Worm (Caenorhabditis elegans) whole organism, L1 larva: ENCODE results near the gene his-4.
A peak's percentile ranks its signal among the peaks of the same experiment; 100 is the strongest.

Experiments used
- C04F5.9 ChIP-seq: sonication (generic microtip); optimal IDR thresholded peaks from 2 replicates; lab custom pipeline; 2016; ENCODE audit warnings: missing genetic modification characterization, missing compliant biosample characterization
- C34B4.2 ChIP-seq: sonication (generic microtip); optimal IDR thresholded peaks from 2 replicates; lab custom pipeline; 2017; ENCODE audit warnings: mild to moderate bottlenecking, missing genetic modification characterization, missing compliant biosample characterization
- ama-1 ChIP-seq: fragments of 150-350 bp; optimal IDR thresholded peaks from 2 replicates; lab custom pipeline; 2014
- blmp-1 ChIP-seq: fragments of 150-350 bp; optimal IDR thresholded peaks from 2 replicates; lab custom pipeline; 2014; ENCODE audit warnings: missing biosample characterization, missing genetic modification characterization
- ceh-63 ChIP-seq: fragments of 200-800 bp; sonication (Bioruptor generic); optimal IDR thresholded peaks from 2 replicates; lab custom pipeline; 2018; ENCODE audit warnings: mild to moderate bottlenecking, missing genetic modification characterization, missing compliant biosample characterization
- ceh-8 ChIP-seq: fragments of 200-800 bp; sonication (Bioruptor generic); optimal IDR thresholded peaks from 2 replicates; lab custom pipeline; 2018; ENCODE audit warnings: mild to moderate bottlenecking, missing genetic modification characterization, moderate library complexity, missing compliant biosample characterization
- ceh-88 ChIP-seq: fragments of 200-800 bp; sonication (Bioruptor generic); IDR thresholded peaks from 2 replicates; pipeline ENCODE4 v1.3.6; 2022; ENCODE audit warnings: missing genetic modification characterization, missing compliant biosample characterization
- ceh-90 ChIP-seq: sonication (generic microtip); optimal IDR thresholded peaks from 2 replicates; lab custom pipeline; 2016; ENCODE audit warnings: missing genetic modification characterization, missing compliant biosample characterization
- dsc-1 ChIP-seq: sonication (generic microtip); optimal IDR thresholded peaks from 2 replicates; lab custom pipeline; 2016; ENCODE audit warnings: mild to moderate bottlenecking, missing genetic modification characterization, missing compliant biosample characterization
- efl-1 ChIP-seq, 4 experiments: fragments of 150-350 bp; optimal IDR thresholded peaks in 3 of 4; peaks in 1 of 4; 1 replicate in 1 of 4; 2 replicates in 3 of 4; lab custom pipeline; 2014; ENCODE audit warnings: missing biosample characterization in 2 of 4, missing genetic modification characterization in 2 of 4, missing genetic modification reagents in 2 of 4
- efl-3 ChIP-seq: fragments of 200-800 bp; sonication (Bioruptor generic); optimal IDR thresholded peaks from 2 replicates; lab custom pipeline; 2018; ENCODE audit warnings: mild to moderate bottlenecking, missing genetic modification characterization, missing compliant biosample characterization
- elt-2 ChIP-seq: sonication (generic microtip); optimal IDR thresholded peaks from 2 replicates; lab custom pipeline; 2016; ENCODE audit warnings: missing genetic modification characterization, mild to moderate bottlenecking, inconsistent platforms, missing compliant biosample characterization, missing genetic modification reagents
- elt-3 ChIP-seq, 6 experiments: fragments of 150-350 bp in 1 of 6; sonication (generic microtip); optimal IDR thresholded peaks; 2 replicates each; lab custom pipeline; 2017 to 2018; ENCODE audit warnings: missing biosample characterization in 6 of 6, missing genetic modification characterization in 6 of 6, inconsistent platforms in 1 of 6
- fkh-10 ChIP-seq: sonication (generic microtip); optimal IDR thresholded peaks from 2 replicates; lab custom pipeline; 2017; ENCODE audit warnings: missing biosample characterization, missing genetic modification reagents, missing genetic modification characterization
- fos-1 ChIP-seq: fragments of 150-350 bp; optimal IDR thresholded peaks from 2 replicates; lab custom pipeline; 2014; ENCODE audit warnings: missing biosample characterization, missing genetic modification characterization
- grh-1 ChIP-seq: fragments of 200-800 bp; sonication (Bioruptor generic); IDR thresholded peaks from 2 replicates; pipeline ENCODE4 v1.3.6; 2022; ENCODE audit warnings: missing genetic modification reagents, missing genetic modification characterization, missing compliant biosample characterization
- hlh-17 ChIP-seq: fragments of 200-800 bp; sonication (Bioruptor generic); optimal IDR thresholded peaks from 2 replicates; lab custom pipeline; 2018; ENCODE audit warnings: missing genetic modification characterization, mild to moderate bottlenecking, missing compliant biosample characterization, moderate library complexity, borderline replicate concordance
- hlh-4 ChIP-seq: sonication (generic microtip); optimal IDR thresholded peaks from 2 replicates; lab custom pipeline; 2016; ENCODE audit warnings: mild to moderate bottlenecking, missing genetic modification characterization, missing compliant biosample characterization
- hpl-2 ChIP-seq: fragments of 150-350 bp; optimal IDR thresholded peaks from 2 replicates; lab custom pipeline; 2014; ENCODE audit warnings: missing biosample characterization, missing genetic modification reagents, missing genetic modification characterization
- isw-1 ChIP-seq: fragments of 200-800 bp; sonication (Bioruptor generic); IDR thresholded peaks from 2 replicates; pipeline ENCODE4 v1.3.6; 2022; ENCODE audit warnings: missing genetic modification characterization, missing compliant biosample characterization
- lin-13 ChIP-seq: fragments of 150-350 bp; optimal IDR thresholded peaks from 2 replicates; lab custom pipeline; 2014; ENCODE audit warnings: missing biosample characterization, missing genetic modification reagents, missing genetic modification characterization
- lin-14 ChIP-seq: fragments of 200-800 bp; sonication (Bioruptor generic); optimal IDR thresholded peaks from 2 replicates; lab custom pipeline; 2018; ENCODE audit warnings: mild to moderate bottlenecking, missing genetic modification characterization, moderate library complexity, missing compliant biosample characterization
- lin-35 ChIP-seq, 2 experiments: fragments of 150-350 bp; optimal IDR thresholded peaks; 2 replicates each; lab custom pipeline; 2014; ENCODE audit warnings: missing biosample characterization in 2 of 2, missing genetic modification characterization in 2 of 2, missing genetic modification reagents in 2 of 2
- lin-39 ChIP-seq: fragments of 150-350 bp; optimal IDR thresholded peaks from 2 replicates; lab custom pipeline; 2014; ENCODE audit warnings: missing biosample characterization, missing genetic modification reagents, missing genetic modification characterization
- lsy-2 ChIP-seq, 2 experiments: fragments of 150-350 bp; optimal IDR thresholded peaks; 2 replicates each; lab custom pipeline; 2014; ENCODE audit warnings: missing biosample characterization in 2 of 2, missing genetic modification characterization in 2 of 2
- mep-1 ChIP-seq: fragments of 150-350 bp; optimal IDR thresholded peaks from 2 replicates; lab custom pipeline; 2014; ENCODE audit warnings: missing biosample characterization, missing genetic modification characterization
- nhr-12 ChIP-seq: sonication (generic microtip); optimal IDR thresholded peaks from 2 replicates; lab custom pipeline; 2017; ENCODE audit warnings: missing biosample characterization, missing genetic modification characterization
- nhr-19 ChIP-seq: fragments of 200-800 bp; sonication (Bioruptor generic); conservative IDR thresholded peaks from 2 replicates; pipeline ENCODE4 v1.3.6; 2022; ENCODE audit warnings: missing genetic modification characterization, missing compliant biosample characterization
- nhr-47 ChIP-seq: sonication (generic microtip); optimal IDR thresholded peaks from 2 replicates; lab custom pipeline; 2016; ENCODE audit warnings: mild to moderate bottlenecking, missing genetic modification characterization, moderate library complexity, missing compliant biosample characterization
- nhr-71 ChIP-seq: sonication (generic microtip); optimal IDR thresholded peaks from 2 replicates; lab custom pipeline; 2016; ENCODE audit warnings: mild to moderate bottlenecking, missing genetic modification characterization, moderate library complexity, missing compliant biosample characterization
- nhr-76 ChIP-seq: sonication (generic microtip); optimal IDR thresholded peaks from 2 replicates; lab custom pipeline; 2017; ENCODE audit warnings: missing biosample characterization, missing genetic modification characterization
- nhr-85 ChIP-seq: sonication (generic microtip); peaks from one replicate; lab custom pipeline; 2016; ENCODE audit warnings: missing genetic modification characterization, inconsistent platforms, missing compliant biosample characterization
- nhr-90 ChIP-seq: sonication (generic microtip); optimal IDR thresholded peaks from 2 replicates; lab custom pipeline; 2016; ENCODE audit warnings: mild to moderate bottlenecking, missing genetic modification characterization, missing compliant biosample characterization; ENCODE audit not compliant: poor library complexity
- pag-3 ChIP-seq: sonication (generic microtip); optimal IDR thresholded peaks from 2 replicates; lab custom pipeline; 2017; ENCODE audit warnings: missing genetic modification characterization, mild to moderate bottlenecking, missing compliant biosample characterization, antibody characterized with exemption, borderline replicate concordance; ENCODE audit not compliant: insufficient read depth
- pqm-1 ChIP-seq: sonication (generic microtip); optimal IDR thresholded peaks from 3 replicates; lab custom pipeline; 2017; ENCODE audit warnings: missing biosample characterization, missing genetic modification characterization
- tbx-2 ChIP-seq: sonication (generic microtip); optimal IDR thresholded peaks from 2 replicates; lab custom pipeline; 2016; ENCODE audit warnings: missing genetic modification characterization, missing compliant biosample characterization
- tlp-1 ChIP-seq: fragments of 150-350 bp; optimal IDR thresholded peaks from 2 replicates; lab custom pipeline; 2014; ENCODE audit warnings: missing biosample characterization, missing genetic modification characterization
- unc-130 ChIP-seq: fragments of 150-350 bp; optimal IDR thresholded peaks from 2 replicates; lab custom pipeline; 2017; ENCODE audit warnings: missing biosample characterization, missing genetic modification characterization, inconsistent platforms
- zag-1 ChIP-seq: fragments of 150-350 bp; optimal IDR thresholded peaks from 2 replicates; lab custom pipeline; 2014; ENCODE audit warnings: missing biosample characterization, missing genetic modification characterization
- zip-4 ChIP-seq: fragments of 200-800 bp; sonication (Bioruptor generic); optimal IDR thresholded peaks from 2 replicates; lab custom pipeline; 2018; ENCODE audit warnings: mild to moderate bottlenecking, missing genetic modification characterization, moderate library complexity, missing compliant biosample characterization

Gene his-4

DNA sequence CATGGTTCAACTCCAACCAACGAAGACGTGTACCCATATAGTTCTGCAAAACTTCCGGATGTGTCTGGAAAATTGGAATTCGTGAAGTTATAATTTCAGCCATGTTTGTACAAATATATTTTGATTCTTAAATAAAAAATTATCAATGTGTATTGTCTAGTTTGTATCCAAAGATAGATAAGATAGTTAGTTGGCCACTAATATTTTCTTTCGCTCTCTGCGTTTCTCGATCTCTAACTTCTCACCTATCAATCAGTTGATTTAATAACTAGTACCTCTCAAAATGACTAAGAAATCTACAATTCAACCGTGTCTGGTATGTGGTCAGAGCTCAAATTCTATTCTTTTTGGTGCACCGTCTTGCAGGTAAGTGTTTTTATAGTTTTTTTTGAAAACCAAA, 30.9 kb upstream of the his-4 start, which contains the start of gene nhr-176:
Gene nhr-176 (plus strand): TSS at position 159 of the 400 bp plus-strand sequence.
- TF ChIP-seq mep-1 (tag; lab: Kevin White, UChicago) (no peak), nhr-47 (tag; lab: Kevin White, UChicago) (no peak), ceh-63 (GFP tag; lab: Kevin White, UChicago) (no peak), nhr-19 (GFP tag; lab: Robert Waterston, UW) (no peak), ama-1 (lab: Kevin White, UChicago) (no peak), elt-2 (tag; lab: Kevin White, UChicago) (peak; percentile 36), C34B4.2 (tag; lab: Kevin White, UChicago) (no peak), lin-14 (GFP tag; lab: Kevin White, UChicago) (no peak), ceh-88 (no peak), lin-35 (GFP tag; optimal IDR thresholded peaks at IDR 0.05; lab: Kevin White, UChicago) (no peak), efl-1 (optimal IDR thresholded peaks at IDR 0.05; lab: Kevin White, UChicago) (no peak), efl-1 (GFP tag; optimal IDR thresholded peaks at IDR 0.05 in 1 of 2; lab: Kevin White, UChicago) (peak in 1 of 2 experiments; percentile 34), nhr-76 (no peak), pag-3 (no peak), nhr-85 (tag; lab: Kevin White, UChicago) (no peak), tlp-1 (tag; lab: Kevin White, UChicago) (no peak), ceh-90 (tag; lab: Kevin White, UChicago) (no peak), nhr-71 (tag; lab: Kevin White, UChicago) (no peak)

DNA sequence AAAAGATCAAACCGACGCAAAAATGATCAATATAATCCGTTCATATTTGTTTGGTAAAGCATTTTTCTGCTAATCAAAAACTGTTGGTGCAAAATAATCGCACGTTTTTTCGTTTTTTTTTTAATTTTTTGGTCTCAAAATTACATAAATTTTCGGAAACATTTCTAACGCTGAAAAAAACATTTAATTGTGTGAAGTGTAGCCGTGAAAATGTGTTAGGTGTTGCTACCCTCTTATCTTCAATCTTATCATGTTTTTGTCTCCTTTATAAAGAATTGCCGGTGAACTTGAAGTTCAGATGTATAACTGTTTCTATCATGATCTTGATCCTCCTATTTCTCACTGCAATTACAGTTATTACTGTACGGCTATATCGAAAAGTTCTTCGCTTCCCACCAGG, 28.6 kb upstream of the his-4 start, which contains the start of gene cyp-35D1:
Gene cyp-35D1 (plus strand): TSS at position 301 of the 400 bp plus-strand sequence.
- TF ChIP-seq efl-3 (GFP tag; lab: Kevin White, UChicago) (no peak), tbx-2 (tag; lab: Kevin White, UChicago) (no peak), blmp-1 (tag; lab: Kevin White, UChicago) (no peak), lin-35 (GFP tag; optimal IDR thresholded peaks at IDR 0.05; lab: Kevin White, UChicago) (no peak), fos-1 (tag; lab: Kevin White, UChicago) (no peak), dsc-1 (tag; lab: Kevin White, UChicago) (no peak)

DNA sequence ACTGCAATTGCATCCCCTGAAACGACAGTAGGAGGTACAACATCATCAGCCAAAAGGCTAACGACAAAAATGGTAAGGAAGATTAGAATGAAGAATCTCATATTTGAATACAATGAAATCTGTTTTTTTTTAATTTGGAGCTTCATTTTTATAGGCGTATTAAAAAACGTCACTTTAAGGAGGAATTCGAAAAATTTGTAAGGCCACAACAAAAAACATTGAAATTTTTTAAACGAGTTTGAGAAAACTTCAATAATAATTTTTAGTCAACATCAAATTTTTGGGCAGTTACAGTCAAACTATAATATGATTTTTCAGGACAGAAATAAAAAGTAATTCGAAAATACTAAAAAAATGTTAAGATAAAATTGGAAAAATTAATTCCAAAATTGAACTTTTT, 22.5 kb upstream of the his-4 start, which contains the start of gene F14H3.14:
Gene F14H3.14 (minus strand): TSS at position 101 of the 400 bp plus-strand sequence.
- TF ChIP-seq lin-39 (tag; lab: Kevin White, UChicago) = no peak
- no peak for TF ChIP-seq nhr-19 (GFP tag; lab: Robert Waterston, UW)
- no peak for TF ChIP-seq grh-1 (GFP tag; lab: Robert Waterston, UW)
- no peak for TF ChIP-seq efl-1 (optimal IDR thresholded peaks at IDR 0.05; lab: Kevin White, UChicago)
- TF ChIP-seq efl-1 (GFP tag; optimal IDR thresholded peaks at IDR 0.05 in 1 of 2; lab: Kevin White, UChicago) = no peak
- TF ChIP-seq nhr-12 (tag; lab: Kevin White, UChicago) = no peak
- TF ChIP-seq zag-1 = no peak
- no peak for TF ChIP-seq blmp-1 (tag; lab: Kevin White, UChicago)
- no peak for TF ChIP-seq lin-13 (GFP tag; lab: Kevin White, UChicago)
- TF ChIP-seq zip-4 (GFP tag; lab: Kevin White, UChicago) = no peak

DNA sequence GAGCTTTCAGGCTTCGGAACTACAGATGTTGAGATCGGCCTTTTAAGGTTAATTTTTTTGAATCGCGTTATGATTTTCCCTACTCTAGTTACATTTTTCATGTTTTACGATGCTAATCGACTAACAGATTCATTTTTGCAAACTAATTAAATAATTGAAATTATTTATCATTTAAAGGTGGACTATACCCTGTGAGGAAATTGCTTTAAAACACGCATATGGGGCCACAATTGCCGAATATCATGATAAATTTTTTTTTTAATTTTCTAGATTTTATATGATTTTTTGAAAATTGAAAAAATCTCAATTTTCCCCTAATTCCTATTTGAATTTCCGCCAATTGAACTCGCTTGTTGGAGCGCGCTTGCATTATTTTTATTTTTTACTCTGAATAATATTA, 21.7 kb upstream of the his-4 start, which contains the start of gene fbxa-100:
Gene fbxa-100 (minus strand): TSS at position 101 of the 400 bp plus-strand sequence.
- TF ChIP-seq C04F5.9 (tag; lab: Kevin White, UChicago) = no peak
- no peak for TF ChIP-seq efl-1 (optimal IDR thresholded peaks at IDR 0.05; lab: Kevin White, UChicago)
- TF ChIP-seq efl-1 (GFP tag; optimal IDR thresholded peaks at IDR 0.05 in 1 of 2; lab: Kevin White, UChicago) = no peak
- TF ChIP-seq tbx-2 (tag; lab: Kevin White, UChicago) = no peak
- TF ChIP-seq elt-3 (tag; optimal IDR thresholded peaks at IDR 0.05; lab: Kevin White, UChicago) = no peak
- TF ChIP-seq pqm-1 = no peak
- TF ChIP-seq lin-39 (tag; lab: Kevin White, UChicago) = no peak
- TF ChIP-seq hpl-2 (GFP tag; lab: Kevin White, UChicago) = no peak
- TF ChIP-seq lsy-2 (tag; optimal IDR thresholded peaks at IDR 0.05; lab: Kevin White, UChicago) = no peak
- no peak for TF ChIP-seq nhr-90 (tag; lab: Kevin White, UChicago)
- TF ChIP-seq unc-130 (tag; lab: Kevin White, UChicago) = no peak
- no peak for TF ChIP-seq isw-1
- no peak for TF ChIP-seq hlh-4 (tag; lab: Kevin White, UChicago)
- no peak for TF ChIP-seq nhr-76
- no peak for TF ChIP-seq ceh-90 (tag; lab: Kevin White, UChicago)
- TF ChIP-seq hlh-17 (GFP tag; lab: Kevin White, UChicago) = no peak
- TF ChIP-seq fkh-10 (GFP tag; lab: Kevin White, UChicago) = no peak
- no peak for TF ChIP-seq ceh-8 (GFP tag; lab: Kevin White, UChicago)
- no peak for TF ChIP-seq nhr-71 (tag; lab: Kevin White, UChicago)
